Worm (Caenorhabditis elegans): ENCODE data around the gene efl-2.

ce11 chrII:13447166-13447643 lies 41.3 kb downstream of the efl-2 start, which contains the start of gene tbc-14:
- TF ChIP-seq ztf-23 (GFP tag; IDR thresholded peaks at IDR 0.05) (no peak), cog-1 (tag; optimal IDR thresholded peaks at IDR 0.05) (no peak), klf-2 (GFP tag; conservative IDR thresholded peaks at IDR 0.05) (no peak), flt-1 (GFP tag; IDR thresholded peaks at IDR 0.05) (no peak), med-1 (GFP tag; optimal IDR thresholded peaks at IDR 0.05; ENCODE audit: insufficient read depth) (no peak), tab-1 (GFP tag; IDR thresholded peaks at IDR 0.05) (no peak), T22C8.4 (GFP tag; IDR thresholded peaks at IDR 0.05) (peak; percentile 75), ztf-29 (GFP tag; IDR thresholded peaks at IDR 0.05) (no peak), ref-1 (GFP tag; conservative IDR thresholded peaks at IDR 0.05) (no peak)

Data from whole organism, midembryonic.